Worm (Caenorhabditis elegans) whole organism, L4 larva: Measurements from ENCODE around the gene clec-59.

Source experiments
- D1046.2 ChIP-seq: fragments of 200-800 bp; sonication (Bioruptor generic); IDR thresholded peaks from 2 replicates; pipeline ENCODE4 v1.3.6; 2022; ENCODE audit warnings: missing genetic modification characterization, missing compliant biosample characterization
- R02D3.7 ChIP-seq: fragments of 150-350 bp; sonication (generic microtip); optimal IDR thresholded peaks from 3 replicates; lab custom pipeline; 2014; ENCODE audit warnings: missing biosample characterization, missing genetic modification characterization
- T26A8.4 ChIP-seq: fragments of 200-800 bp; sonication (Bioruptor generic); IDR thresholded peaks from 2 replicates; pipeline ENCODE4 v1.3.6; 2022; ENCODE audit warnings: missing genetic modification characterization, missing compliant biosample characterization
- Y105C5A.15 ChIP-seq: fragments of 200-800 bp; sonication (Bioruptor generic); IDR thresholded peaks from 2 replicates; pipeline ENCODE4 v1.3.6; 2022; ENCODE audit warnings: missing genetic modification characterization, missing compliant biosample characterization
- Y48G9A.11 ChIP-seq: fragments of 200-800 bp; sonication (Bioruptor generic); IDR thresholded peaks from 2 replicates; pipeline ENCODE4 v1.3.6; 2022; ENCODE audit warnings: missing genetic modification reagents, missing genetic modification characterization, missing compliant biosample characterization
- ZK546.5 ChIP-seq, 2 experiments: sonication (generic microtip); optimal IDR thresholded peaks; 2 replicates each; lab custom pipeline; 2017; ENCODE audit warnings: missing biosample characterization in 2 of 2, missing genetic modification characterization in 2 of 2
- ama-1 ChIP-seq: fragments of 150-350 bp; optimal IDR thresholded peaks from 2 replicates; lab custom pipeline; 2014; ENCODE audit warnings: inconsistent platforms, mixed read lengths
- daf-16 ChIP-seq, 3 experiments: sonication (generic microtip); optimal IDR thresholded peaks; 2 replicates each; lab custom pipeline; 2016 to 2017; ENCODE audit warnings: missing genetic modification characterization in 3 of 3, missing genetic modification reagents in 3 of 3, mild to moderate bottlenecking in 2 of 3, missing compliant biosample characterization in 2 of 3, missing biosample characterization in 1 of 3, moderate library complexity in 1 of 3
- dmd-6 ChIP-seq: fragments of 200-800 bp; sonication (Bioruptor generic); IDR thresholded peaks from 2 replicates; pipeline ENCODE4 v1.3.6; 2022; ENCODE audit warnings: missing genetic modification reagents, missing genetic modification characterization, missing compliant biosample characterization
- dmd-9 ChIP-seq: fragments of 200-800 bp; sonication (Bioruptor generic); IDR thresholded peaks from 2 replicates; pipeline ENCODE4 v1.3.6; 2022; ENCODE audit warnings: missing genetic modification reagents, missing genetic modification characterization, missing compliant biosample characterization
- dpl-1 ChIP-seq: fragments of 150-350 bp; optimal IDR thresholded peaks from 2 replicates; lab custom pipeline; 2014; ENCODE audit warnings: missing biosample characterization, missing genetic modification reagents, missing genetic modification characterization
- duxl-1 ChIP-seq: sonication (generic microtip); optimal IDR thresholded peaks from 2 replicates; lab custom pipeline; 2016; ENCODE audit warnings: mild to moderate bottlenecking, missing genetic modification characterization, moderate library complexity, missing compliant biosample characterization; ENCODE audit not compliant: poor library complexity
- dve-1 ChIP-seq: sonication (generic microtip); optimal IDR thresholded peaks from 2 replicates; lab custom pipeline; 2017; ENCODE audit warnings: antibody characterized with exemption, mild to moderate bottlenecking, missing genetic modification characterization, missing compliant biosample characterization; ENCODE audit not compliant: insufficient read depth
- egl-27 ChIP-seq: sonication (generic microtip); optimal IDR thresholded peaks from 3 replicates; lab custom pipeline; 2017; ENCODE audit warnings: missing biosample characterization, missing genetic modification reagents, missing genetic modification characterization
- gei-8 ChIP-seq: fragments of 200-800 bp; sonication (Bioruptor generic); optimal IDR thresholded peaks from 2 replicates; lab custom pipeline; 2018; ENCODE audit warnings: mild to moderate bottlenecking, missing genetic modification characterization, missing compliant biosample characterization
- hif-1 ChIP-seq, 2 experiments: sonication (generic microtip); optimal IDR thresholded peaks; 2 replicates each; lab custom pipeline; 2016 to 2017; ENCODE audit warnings: missing compliant biosample characterization in 2 of 2, missing genetic modification characterization in 2 of 2, missing genetic modification reagents in 2 of 2, missing genotype in 2 of 2, mild to moderate bottlenecking in 1 of 2
- hlh-11 ChIP-seq: fragments of 200-800 bp; sonication (Bioruptor generic); optimal IDR thresholded peaks from 2 replicates; lab custom pipeline; 2018; ENCODE audit warnings: mild to moderate bottlenecking, missing genetic modification characterization, missing compliant biosample characterization
- hlh-30 ChIP-seq: sonication (generic microtip); optimal IDR thresholded peaks from 2 replicates; lab custom pipeline; 2017; ENCODE audit warnings: antibody characterized with exemption, mild to moderate bottlenecking, missing genetic modification characterization, missing compliant biosample characterization; ENCODE audit not compliant: insufficient read depth
- lim-7 ChIP-seq: fragments of 200-800 bp; sonication (Bioruptor generic); IDR thresholded peaks from 2 replicates; pipeline ENCODE4 v1.3.6; 2022; ENCODE audit warnings: missing genetic modification characterization, missing compliant biosample characterization
- lin-1 ChIP-seq: fragments of 200-800 bp; sonication (Bioruptor generic); IDR thresholded peaks from 2 replicates; pipeline ENCODE4 v1.3.6; 2022; ENCODE audit warnings: missing genetic modification reagents, missing genetic modification characterization, missing compliant biosample characterization
- lin-29 ChIP-seq: fragments of 200-800 bp; sonication (Bioruptor generic); IDR thresholded peaks from 2 replicates; pipeline ENCODE4 v1.3.6; 2022; ENCODE audit warnings: missing genetic modification reagents, missing genetic modification characterization, missing compliant biosample characterization
- lin-39 ChIP-seq: fragments of 150-350 bp; optimal IDR thresholded peaks from 2 replicates; lab custom pipeline; 2014; ENCODE audit warnings: missing biosample characterization, missing genetic modification reagents, missing genetic modification characterization
- lir-3 ChIP-seq: sonication (generic microtip); optimal IDR thresholded peaks from 2 replicates; lab custom pipeline; 2016; ENCODE audit warnings: mild to moderate bottlenecking, missing genetic modification characterization, missing compliant biosample characterization
- lsy-2 ChIP-seq, 2 experiments: fragments of 150-350 bp in 1 of 2; sonication (generic microtip) in 1 of 2; optimal IDR thresholded peaks; 2 replicates each; lab custom pipeline; 2014 to 2017; ENCODE audit warnings: missing biosample characterization in 2 of 2, missing genetic modification characterization in 2 of 2
- madf-9 ChIP-seq: fragments of 200-800 bp; sonication (Bioruptor generic); conservative IDR thresholded peaks from 2 replicates; pipeline ENCODE4 v1.3.6; 2022; ENCODE audit warnings: missing genetic modification reagents, missing genetic modification characterization, missing compliant biosample characterization
- mdl-1 ChIP-seq, 2 experiments: fragments of 150-350 bp in 1 of 2; sonication (generic microtip) in 1 of 2; optimal IDR thresholded peaks; 2 replicates each; lab custom pipeline; 2014 to 2017; ENCODE audit warnings: missing biosample characterization in 2 of 2, missing genetic modification characterization in 2 of 2
- mdt-29 ChIP-seq: fragments of 200-800 bp; sonication (Bioruptor generic); IDR thresholded peaks from 2 replicates; pipeline ENCODE4 v1.3.6; 2022; ENCODE audit warnings: missing genetic modification reagents, missing genetic modification characterization, missing compliant biosample characterization
- mep-1 ChIP-seq: fragments of 150-350 bp; sonication (generic microtip); optimal IDR thresholded peaks from 3 replicates; lab custom pipeline; 2014; ENCODE audit warnings: missing biosample characterization, missing genetic modification characterization
- mxl-2 ChIP-seq: fragments of 200-800 bp; sonication (Bioruptor generic); conservative IDR thresholded peaks from 2 replicates; pipeline ENCODE4 v1.3.6; 2022; ENCODE audit warnings: missing genetic modification reagents, missing genetic modification characterization, missing compliant biosample characterization
- mxl-3 ChIP-seq: fragments of 200-800 bp; sonication (Bioruptor generic); optimal IDR thresholded peaks from 2 replicates; lab custom pipeline; 2018; ENCODE audit warnings: mild to moderate bottlenecking, missing genetic modification characterization, missing compliant biosample characterization
- nhr-10 ChIP-seq: fragments of 150-350 bp; optimal IDR thresholded peaks from 2 replicates; lab custom pipeline; 2014; ENCODE audit warnings: missing biosample characterization, missing genetic modification characterization
- nhr-11 ChIP-seq: fragments of 150-350 bp; optimal IDR thresholded peaks from 2 replicates; lab custom pipeline; 2014; ENCODE audit warnings: missing biosample characterization, missing genetic modification characterization
- nhr-28 ChIP-seq: fragments of 150-350 bp; optimal IDR thresholded peaks from 2 replicates; lab custom pipeline; 2014; ENCODE audit warnings: missing biosample characterization, missing genetic modification characterization
- nhr-76 ChIP-seq: fragments of 150-350 bp; optimal IDR thresholded peaks from 2 replicates; lab custom pipeline; 2014; ENCODE audit warnings: missing biosample characterization, missing genetic modification characterization
- nhr-77 ChIP-seq: fragments of 150-350 bp; optimal IDR thresholded peaks from 2 replicates; lab custom pipeline; 2014; ENCODE audit warnings: missing biosample characterization, missing genetic modification characterization
- php-3 ChIP-seq: fragments of 200-800 bp; sonication (Bioruptor generic); IDR thresholded peaks from 2 replicates; pipeline ENCODE4 v1.3.6; 2022; ENCODE audit warnings: missing genetic modification reagents, missing genetic modification characterization, missing compliant biosample characterization
- rbr-2 ChIP-seq: sonication (generic microtip); optimal IDR thresholded peaks from 2 replicates; lab custom pipeline; 2016; ENCODE audit warnings: missing genotype, missing genetic modification characterization, missing compliant biosample characterization
- saeg-2 ChIP-seq: fragments of 200-800 bp; sonication (Bioruptor generic); IDR thresholded peaks from 2 replicates; pipeline ENCODE4 v1.3.6; 2022; ENCODE audit warnings: missing genetic modification reagents, missing genetic modification characterization, missing compliant biosample characterization
- sdz-12 ChIP-seq: fragments of 200-800 bp; sonication (Bioruptor generic); optimal IDR thresholded peaks from 2 replicates; lab custom pipeline; 2018; ENCODE audit warnings: mild to moderate bottlenecking, missing genetic modification characterization, missing compliant biosample characterization
- set-16 ChIP-seq: fragments of 200-800 bp; sonication (Bioruptor generic); IDR thresholded peaks from 2 replicates; pipeline ENCODE4 v1.3.6; 2022; ENCODE audit warnings: missing genetic modification reagents, missing genetic modification characterization, missing compliant biosample characterization
- snpc-1.2 ChIP-seq: fragments of 200-800 bp; sonication (Bioruptor generic); IDR thresholded peaks from 2 replicates; pipeline ENCODE4 v1.3.6; 2022; ENCODE audit warnings: missing genetic modification reagents, missing genetic modification characterization, missing compliant biosample characterization
- spr-3 ChIP-seq: fragments of 200-800 bp; sonication (Bioruptor generic); optimal IDR thresholded peaks from 2 replicates; lab custom pipeline; 2018; ENCODE audit warnings: mild to moderate bottlenecking, missing genetic modification characterization, missing compliant biosample characterization
- unc-62 ChIP-seq, 3 experiments: fragments of 150-350 bp in 1 of 3; sonication (generic microtip); optimal IDR thresholded peaks in 2 of 3; peaks in 1 of 3; 1 replicate in 1 of 3; 2 replicates in 2 of 3; lab custom pipeline; 2014 to 2017; ENCODE audit warnings: missing biosample characterization in 3 of 3, missing genetic modification characterization in 3 of 3, missing genetic modification reagents in 3 of 3, missing genotype in 1 of 3
- zfp-2 ChIP-seq: sonication (generic microtip); optimal IDR thresholded peaks from 2 replicates; lab custom pipeline; 2016; ENCODE audit warnings: mild to moderate bottlenecking, missing genetic modification characterization, missing compliant biosample characterization
- zfp-3 ChIP-seq: fragments of 200-800 bp; sonication (Bioruptor generic); conservative IDR thresholded peaks from 2 replicates; pipeline ENCODE4 v1.3.6; 2022; ENCODE audit warnings: missing genetic modification reagents, missing genetic modification characterization, missing compliant biosample characterization
- zip-11 ChIP-seq: fragments of 200-800 bp; sonication (Bioruptor generic); IDR thresholded peaks from 2 replicates; pipeline ENCODE4 v1.3.6; 2022; ENCODE audit warnings: missing genetic modification characterization, missing compliant biosample characterization
- ztf-7 ChIP-seq: fragments of 150-350 bp; optimal IDR thresholded peaks from 2 replicates; lab custom pipeline; 2014; ENCODE audit warnings: missing biosample characterization, missing genetic modification characterization

The clec-59 gene

ce11 chrII:10446814-10447213, 32.4 kb downstream of the clec-59 start (continued):
- TF ChIP-seq hif-1 (tag; optimal IDR thresholded peaks at IDR 0.05; lab: Kevin White, UChicago): no peak
- no peak for TF ChIP-seq zfp-3 (GFP tag; lab: Robert Waterston, UW)
- TF ChIP-seq sdz-12 (GFP tag; lab: Kevin White, UChicago): peak; percentile 44
- TF ChIP-seq lin-39 (tag; lab: Kevin White, UChicago): no peak
- TF ChIP-seq nhr-10 (tag; lab: Kevin White, UChicago): no peak

- TF ChIP-seq egl-27 (tag; lab: Kevin White, UChicago) (no peak), mxl-3 (peak; percentile 21), ZK546.5 (tag; optimal IDR thresholded peaks at IDR 0.05; lab: Kevin White, UChicago) (no peak), dve-1 (tag; lab: Kevin White, UChicago) (peak; percentile 80), set-16 (GFP tag; lab: Robert Waterston, UW) (no peak), ama-1 (lab: Kevin White, UChicago) (peak; percentile 69), nhr-28 (tag; lab: Kevin White, UChicago) (peak; percentile 85), lim-7 (GFP tag; lab: Robert Waterston, UW) (no peak), D1046.2 (GFP tag; lab: Robert Waterston, UW) (no peak), nhr-77 (tag; lab: Kevin White, UChicago) (peak; percentile 79), zip-11 (GFP tag; lab: Robert Waterston, UW) (no peak), ztf-7 (tag; lab: Kevin White, UChicago) (no peak), zfp-3 (GFP tag; lab: Robert Waterston, UW) (no peak), Y105C5A.15 (GFP tag; lab: Robert Waterston, UW) (no peak), R02D3.7 (tag; lab: Kevin White, UChicago) (no peak), mxl-2 (no peak), duxl-1 (no peak), lsy-2 (tag; optimal IDR thresholded peaks at IDR 0.05; lab: Kevin White, UChicago) (peak in 1 of 2 experiments; percentile 29), rbr-2 (tag; lab: Kevin White, UChicago) (no peak), T26A8.4 (GFP tag; lab: Robert Waterston, UW) (no peak), lin-29 (GFP tag; lab: Robert Waterston, UW) (no peak), lin-1 (GFP tag; lab: Robert Waterston, UW) (no peak), mep-1 (no peak), gei-8 (GFP tag; lab: Kevin White, UChicago) (no peak), hlh-11 (tag; lab: Kevin White, UChicago) (peak; percentile 86), zfp-2 (tag; lab: Kevin White, UChicago) (no peak), Y48G9A.11 (GFP tag; lab: Robert Waterston, UW) (no peak), unc-62 (GFP tag; optimal IDR thresholded peaks at IDR 0.05 in 1 of 2; lab: Kevin White, UChicago) (peak in 1 of 2 experiments; percentile 97), unc-62 (tag; optimal IDR thresholded peaks at IDR 0.05; lab: Kevin White, UChicago) (no peak), dpl-1 (GFP tag; lab: Kevin White, UChicago) (no peak), mdt-29 (GFP tag; lab: Robert Waterston, UW) (peak; percentile 77), saeg-2 (GFP tag; lab: Robert Waterston, UW) (no peak), nhr-76 (no peak), snpc-1.2 (GFP tag; lab: Robert Waterston, UW) (no peak), nhr-11 (tag; lab: Kevin White, UChicago) (peak; percentile 78), daf-16 (GFP tag; optimal IDR thresholded peaks at IDR 0.05; lab: Kevin White, UChicago) (peak in 1 of 2 experiments; percentile 55), daf-16 (tag; optimal IDR thresholded peaks at IDR 0.05; lab: Kevin White, UChicago) (peak; percentile 21), mdl-1 (tag; optimal IDR thresholded peaks at IDR 0.05; lab: Kevin White, UChicago) (peak in 1 of 2 experiments; percentile 47), dmd-6 (GFP tag; lab: Robert Waterston, UW) (peak; percentile 71), spr-3 (GFP tag; lab: Kevin White, UChicago) (no peak), php-3 (peak; percentile 54; the same call in 1 of the 2 replicates), hlh-30 (tag; lab: Kevin White, UChicago) (peak; percentile 90), dmd-9 (GFP tag; lab: Robert Waterston, UW) (no peak), lir-3 (tag; lab: Kevin White, UChicago) (no peak), madf-9 (GFP tag; lab: Robert Waterston, UW) (no peak)
Measured at ce11 chrII:10446300-10446699, 32.9 kb downstream of the clec-59 start.
